Worm (Caenorhabditis elegans) whole organism, L2 larva: ENCODE measurements around the gene tmed-10.
A peak's percentile ranks its signal among the peaks of the same experiment; 100 is the strongest.

Source experiments
- C34F6.9 ChIP-seq: fragments of 150-350 bp; optimal IDR thresholded peaks from 2 replicates; lab custom pipeline; 2014; ENCODE audit warnings: missing biosample characterization, missing genetic modification characterization
- F13H6.1 ChIP-seq: sonication (generic microtip); optimal IDR thresholded peaks from 2 replicates; lab custom pipeline; 2016; ENCODE audit warnings: missing genetic modification characterization, missing compliant biosample characterization
- R02D3.7 ChIP-seq: fragments of 150-350 bp; optimal IDR thresholded peaks from 2 replicates; lab custom pipeline; 2014; ENCODE audit warnings: missing biosample characterization, missing genetic modification characterization
- Y55F3AM.14 ChIP-seq: fragments of 200-800 bp; sonication (Bioruptor generic); optimal IDR thresholded peaks from 2 replicates; lab custom pipeline; 2018; ENCODE audit warnings: mild to moderate bottlenecking, missing genetic modification characterization, missing compliant biosample characterization
- ZK546.5 ChIP-seq: sonication (generic microtip); optimal IDR thresholded peaks from 2 replicates; lab custom pipeline; 2017; ENCODE audit warnings: missing biosample characterization, missing genetic modification characterization
- alr-1 ChIP-seq: fragments of 150-350 bp; optimal IDR thresholded peaks from 2 replicates; lab custom pipeline; 2014; ENCODE audit warnings: missing biosample characterization, missing genetic modification characterization
- aly-2 ChIP-seq: fragments of 150-350 bp; optimal IDR thresholded peaks from 2 replicates; lab custom pipeline; 2014; ENCODE audit warnings: missing biosample characterization, missing genetic modification characterization
- ama-1 ChIP-seq: fragments of 150-350 bp; optimal IDR thresholded peaks from 2 replicates; lab custom pipeline; 2018; ENCODE audit warnings: inconsistent platforms
- blmp-1 ChIP-seq: sonication (generic microtip); optimal IDR thresholded peaks from 2 replicates; lab custom pipeline; 2017; ENCODE audit warnings: missing genetic modification characterization, mild to moderate bottlenecking, missing compliant biosample characterization, antibody characterized with exemption, moderate library complexity; ENCODE audit not compliant: insufficient read depth
- ceh-16 ChIP-seq: fragments of 150-350 bp; optimal IDR thresholded peaks from 2 replicates; lab custom pipeline; 2014; ENCODE audit warnings: missing biosample characterization, missing genetic modification characterization
- ceh-82 ChIP-seq: fragments of 150-350 bp; optimal IDR thresholded peaks from 2 replicates; lab custom pipeline; 2014; ENCODE audit warnings: missing biosample characterization, missing genetic modification characterization
- crh-2 ChIP-seq: sonication (generic microtip); optimal IDR thresholded peaks from 2 replicates; lab custom pipeline; 2017; ENCODE audit warnings: missing biosample characterization, missing genetic modification characterization
- dmd-4 ChIP-seq: sonication (generic microtip); optimal IDR thresholded peaks from 2 replicates; lab custom pipeline; 2017; ENCODE audit warnings: missing biosample characterization, missing genetic modification characterization
- egl-27 ChIP-seq: sonication (generic microtip); optimal IDR thresholded peaks from 3 replicates; lab custom pipeline; 2017; ENCODE audit warnings: missing biosample characterization, missing genetic modification reagents, missing genetic modification characterization
- elt-1 ChIP-seq: fragments of 150-350 bp; optimal IDR thresholded peaks from 2 replicates; lab custom pipeline; 2014; ENCODE audit warnings: missing biosample characterization, missing genetic modification characterization
- elt-3 ChIP-seq: sonication (generic microtip); optimal IDR thresholded peaks from 2 replicates; lab custom pipeline; 2017; ENCODE audit warnings: missing biosample characterization, missing genetic modification characterization
- fos-1 ChIP-seq: fragments of 150-350 bp; optimal IDR thresholded peaks from 2 replicates; lab custom pipeline; 2014; ENCODE audit warnings: missing biosample characterization, missing genetic modification characterization
- gmeb-1 ChIP-seq: fragments of 150-350 bp; optimal IDR thresholded peaks from 2 replicates; lab custom pipeline; 2014; ENCODE audit warnings: missing biosample characterization, missing genetic modification characterization
- lin-11 ChIP-seq: fragments of 150-350 bp; sonication (generic microtip); optimal IDR thresholded peaks from 2 replicates; lab custom pipeline; 2014; ENCODE audit warnings: missing biosample characterization, missing genetic modification characterization, inconsistent platforms, mixed read lengths
- lin-13 ChIP-seq: fragments of 150-350 bp; optimal IDR thresholded peaks from 2 replicates; lab custom pipeline; 2014; ENCODE audit warnings: missing biosample characterization, missing genetic modification reagents, missing genetic modification characterization
- lin-39 ChIP-seq: fragments of 150-350 bp; optimal IDR thresholded peaks from 2 replicates; lab custom pipeline; 2014; ENCODE audit warnings: missing biosample characterization, missing genetic modification reagents, missing genetic modification characterization
- lsy-2 ChIP-seq, 2 experiments: fragments of 150-350 bp in 1 of 2; sonication (generic microtip) in 1 of 2; optimal IDR thresholded peaks; 2 replicates each; lab custom pipeline; 2014 to 2017; ENCODE audit warnings: missing biosample characterization in 2 of 2, missing genetic modification characterization in 2 of 2
- mab-5 ChIP-seq: fragments of 150-350 bp; optimal IDR thresholded peaks from 2 replicates; lab custom pipeline; 2014; ENCODE audit warnings: missing biosample characterization, missing genetic modification characterization
- mbf-1 ChIP-seq: sonication (generic microtip); optimal IDR thresholded peaks from 2 replicates; lab custom pipeline; 2017; ENCODE audit warnings: missing biosample characterization, missing genetic modification characterization
- mdl-1 ChIP-seq, 2 experiments: fragments of 150-350 bp in 1 of 2; sonication (generic microtip) in 1 of 2; optimal IDR thresholded peaks; 2 replicates each; lab custom pipeline; 2017; ENCODE audit warnings: missing biosample characterization in 2 of 2, missing genetic modification characterization in 2 of 2
- nhr-10 ChIP-seq: sonication (generic microtip); optimal IDR thresholded peaks from 2 replicates; lab custom pipeline; 2017; ENCODE audit warnings: missing biosample characterization, missing genetic modification characterization
- nhr-11 ChIP-seq: fragments of 150-350 bp; optimal IDR thresholded peaks from 2 replicates; lab custom pipeline; 2014; ENCODE audit warnings: missing biosample characterization, missing genetic modification characterization
- nhr-12 ChIP-seq: fragments of 150-350 bp; optimal IDR thresholded peaks from 2 replicates; lab custom pipeline; 2014; ENCODE audit warnings: missing biosample characterization, missing genetic modification characterization
- nhr-129 ChIP-seq: fragments of 150-350 bp; optimal IDR thresholded peaks from 2 replicates; lab custom pipeline; 2014; ENCODE audit warnings: missing biosample characterization, missing genetic modification characterization
- nhr-21 ChIP-seq: fragments of 150-350 bp; optimal IDR thresholded peaks from 2 replicates; lab custom pipeline; 2014; ENCODE audit warnings: missing biosample characterization, missing genetic modification characterization
- nhr-23 ChIP-seq: fragments of 150-350 bp; optimal IDR thresholded peaks from 2 replicates; lab custom pipeline; 2014; ENCODE audit warnings: missing biosample characterization, missing genetic modification reagents, missing genetic modification characterization
- nhr-237 ChIP-seq: fragments of 150-350 bp; optimal IDR thresholded peaks from 2 replicates; lab custom pipeline; 2014; ENCODE audit warnings: missing biosample characterization, missing genetic modification characterization
- nhr-25 ChIP-seq: fragments of 150-350 bp; sonication (generic microtip); optimal IDR thresholded peaks from 3 replicates; lab custom pipeline; 2014; ENCODE audit warnings: missing biosample characterization, missing genetic modification characterization
- nhr-6 ChIP-seq: fragments of 150-350 bp; optimal IDR thresholded peaks from 2 replicates; lab custom pipeline; 2014; ENCODE audit warnings: missing biosample characterization, missing genetic modification characterization
- nhr-77 ChIP-seq: fragments of 150-350 bp; optimal IDR thresholded peaks from 2 replicates; lab custom pipeline; 2014; ENCODE audit warnings: missing biosample characterization, missing genetic modification characterization
- peb-1 ChIP-seq: fragments of 150-350 bp; optimal IDR thresholded peaks from 2 replicates; lab custom pipeline; 2014; ENCODE audit warnings: missing biosample characterization, missing genetic modification characterization
- sem-4 ChIP-seq: fragments of 150-350 bp; optimal IDR thresholded peaks from 2 replicates; lab custom pipeline; 2014; ENCODE audit warnings: missing biosample characterization, missing genetic modification reagents, missing genetic modification characterization
- skn-1 ChIP-seq: sonication (generic microtip); optimal IDR thresholded peaks from 2 replicates; lab custom pipeline; 2017; ENCODE audit warnings: missing biosample characterization, missing genetic modification characterization
- sma-3 ChIP-seq: sonication (generic microtip); optimal IDR thresholded peaks from 2 replicates; lab custom pipeline; 2016; ENCODE audit warnings: missing genetic modification reagents, missing genetic modification characterization, missing compliant biosample characterization
- sma-9 ChIP-seq, 2 experiments: fragments of 150-350 bp in 1 of 2; sonication (generic microtip) in 1 of 2; optimal IDR thresholded peaks; 2 replicates each; lab custom pipeline; 2014 to 2016; ENCODE audit warnings: missing genetic modification characterization in 2 of 2, mild to moderate bottlenecking in 1 of 2, missing biosample characterization in 1 of 2, missing compliant biosample characterization in 1 of 2, missing genetic modification reagents in 1 of 2, moderate library complexity in 1 of 2
- snpc-4 ChIP-seq: fragments of 150-350 bp; optimal IDR thresholded peaks from 2 replicates; lab custom pipeline; 2014; ENCODE audit warnings: missing biosample characterization, missing genetic modification characterization
- unc-39 ChIP-seq: fragments of 150-350 bp; optimal IDR thresholded peaks from 2 replicates; lab custom pipeline; 2014; ENCODE audit warnings: missing biosample characterization, missing genetic modification characterization
- unc-55 ChIP-seq: fragments of 150-350 bp; sonication (generic microtip); optimal IDR thresholded peaks from 3 replicates; lab custom pipeline; 2014; ENCODE audit warnings: missing biosample characterization, missing genetic modification reagents, missing genetic modification characterization
- unc-62 ChIP-seq: fragments of 150-350 bp; optimal IDR thresholded peaks from 2 replicates; lab custom pipeline; 2014; ENCODE audit warnings: missing biosample characterization, missing genetic modification reagents, missing genetic modification characterization
- zag-1 ChIP-seq: fragments of 150-350 bp; optimal IDR thresholded peaks from 2 replicates; lab custom pipeline; 2014; ENCODE audit warnings: missing biosample characterization, missing genetic modification characterization
- ztf-1 ChIP-seq: fragments of 200-800 bp; sonication (Bioruptor generic); conservative IDR thresholded peaks from 2 replicates; pipeline ENCODE4 v1.3.6; 2022; ENCODE audit warnings: missing genetic modification characterization, missing compliant biosample characterization
- ztf-11 ChIP-seq: sonication (generic microtip); optimal IDR thresholded peaks from 2 replicates; lab custom pipeline; 2017; ENCODE audit warnings: missing biosample characterization, missing genetic modification characterization
- ztf-4 ChIP-seq: fragments of 150-350 bp; optimal IDR thresholded peaks from 2 replicates; lab custom pipeline; 2014; ENCODE audit warnings: missing biosample characterization, missing genetic modification characterization

Gene tmed-10

ce11 chrV:11314025-11314880 lies 12.5 kb downstream of the tmed-10 start:
- TF ChIP-seq nhr-237 (tag; lab: Kevin White, UChicago) (no peak), ztf-11 (tag; lab: Kevin White, UChicago) (peak; percentile 21), unc-39 (tag; lab: Kevin White, UChicago) (no peak), gmeb-1 (peak; percentile 77), unc-55 (GFP tag; lab: Kevin White, UChicago) (no peak), lsy-2 (tag; optimal IDR thresholded peaks at IDR 0.05; lab: Kevin White, UChicago) (peak; percentile 62 to 67), sma-3 (GFP tag; lab: Kevin White, UChicago) (peak; percentile 81), F13H6.1 (tag; lab: Kevin White, UChicago) (peak; percentile 92), mdl-1 (tag; optimal IDR thresholded peaks at IDR 0.05; lab: Kevin White, UChicago) (peak in 1 of 2 experiments; percentile 6), ZK546.5 (tag; lab: Kevin White, UChicago) (no peak), snpc-4 (tag; lab: Kevin White, UChicago) (peak; percentile 59), R02D3.7 (tag; lab: Kevin White, UChicago) (no peak), skn-1 (tag; lab: Kevin White, UChicago) (no peak), ceh-82 (peak; percentile 40), fos-1 (tag; lab: Kevin White, UChicago) (peak; percentile 76), nhr-12 (no peak), nhr-10 (tag; lab: Kevin White, UChicago) (no peak), dmd-4 (tag; lab: Kevin White, UChicago) (no peak), zag-1 (tag; lab: Kevin White, UChicago) (peak; percentile 9), nhr-6 (tag; lab: Kevin White, UChicago) (no peak), egl-27 (tag; lab: Kevin White, UChicago) (peak; percentile 64), sma-9 (GFP tag; optimal IDR thresholded peaks at IDR 0.05; lab: Kevin White, UChicago) (peak; percentile 82), sma-9 (tag; optimal IDR thresholded peaks at IDR 0.05; lab: Kevin White, UChicago) (no peak), Y55F3AM.14 (peak; percentile 85), mbf-1 (tag; lab: Kevin White, UChicago) (peak; percentile 32), ceh-16 (tag; lab: Kevin White, UChicago) (peak; percentile 44), mab-5 (tag; lab: Kevin White, UChicago) (peak; percentile 53), ztf-4 (tag; lab: Kevin White, UChicago) (peak; percentile 64), aly-2 (tag; lab: Kevin White, UChicago) (no peak), peb-1 (tag; lab: Kevin White, UChicago) (no peak), ama-1 (lab: Kevin White, UChicago) (no peak), elt-1 (no peak), unc-62 (no peak), nhr-21 (tag; lab: Kevin White, UChicago) (peak; percentile 76), crh-2 (tag; lab: Kevin White, UChicago) (peak; percentile 91), nhr-77 (no peak), lin-13 (GFP tag; lab: Kevin White, UChicago) (peak; percentile 71), nhr-23 (no peak), alr-1 (tag; lab: Kevin White, UChicago) (no peak), lin-39 (no peak), ztf-1 (0 out of 2 replicates have a peak, but pooled peaks have one; percentile 72), nhr-25 (tag; lab: Kevin White, UChicago) (peak; percentile 79), C34F6.9 (tag; lab: Kevin White, UChicago) (peak; percentile 46), elt-3 (tag; lab: Kevin White, UChicago) (peak; percentile 23), lin-11 (tag; lab: Kevin White, UChicago) (peak; percentile 84), sem-4 (tag; lab: Kevin White, UChicago) (peak; percentile 61), nhr-11 (tag; lab: Kevin White, UChicago) (peak; percentile 78), nhr-129 (tag; lab: Kevin White, UChicago) (peak; percentile 92), blmp-1 (tag; lab: Kevin White, UChicago) (no peak)
- TF ChIP-seq, all 48 proteins: peak for 28
